Worm (Caenorhabditis elegans) whole organism, L4/young adult: ENCODE measurements around the gene K02F3.2.

Source experiments
- W03F9.2 ChIP-seq: fragments of 150-350 bp; optimal IDR thresholded peaks from 2 replicates; lab custom pipeline; 2014; ENCODE audit warnings: missing biosample characterization, missing genetic modification characterization
- dao-5 ChIP-seq: sonication (generic microtip); optimal IDR thresholded peaks from 2 replicates; lab custom pipeline; 2016; ENCODE audit warnings: missing genotype, missing genetic modification characterization, moderate library complexity, missing compliant biosample characterization
- him-1 ChIP-seq: sonication (generic microtip); optimal IDR thresholded peaks from 2 replicates; lab custom pipeline; 2016; ENCODE audit warnings: missing genotype, missing genetic modification reagents, missing genetic modification characterization, missing compliant biosample characterization

- TF ChIP-seq him-1 (no peak), W03F9.2 (tag; lab: Kevin White, UChicago) (no peak), dao-5 (tag; lab: Kevin White, UChicago) (no peak)
Observed at ce11 chrIII:853859-854359, 8.3 kb downstream of the K02F3.2 start, which contains the start of the genes rnp-5 and tag-51.
